Worm (Caenorhabditis elegans) whole organism, midembryonic: ENCODE results near the gene nhr-63.

Experiments used
- T22C8.4 ChIP-seq: fragments of 200-800 bp; sonication (Bioruptor generic); IDR thresholded peaks from 2 replicates; pipeline ENCODE4 v1.3.6; 2022; ENCODE audit warnings: missing genetic modification characterization, missing compliant biosample characterization
- cog-1 ChIP-seq: sonication (generic microtip); optimal IDR thresholded peaks from 2 replicates; lab custom pipeline; 2016; ENCODE audit warnings: missing genetic modification characterization, missing compliant biosample characterization
- flt-1 ChIP-seq: fragments of 200-800 bp; sonication (Bioruptor generic); IDR thresholded peaks from 2 replicates; pipeline ENCODE4 v1.3.6; 2022; ENCODE audit warnings: missing genetic modification characterization, missing compliant biosample characterization
- klf-2 ChIP-seq: fragments of 200-800 bp; sonication (Bioruptor generic); conservative IDR thresholded peaks from 2 replicates; pipeline ENCODE4 v1.3.6; 2022; ENCODE audit warnings: missing genetic modification reagents, missing genetic modification characterization, missing compliant biosample characterization
- med-1 ChIP-seq: sonication (generic microtip); optimal IDR thresholded peaks from 2 replicates; lab custom pipeline; 2017; ENCODE audit warnings: missing genetic modification characterization, mild to moderate bottlenecking, missing compliant biosample characterization, antibody characterized with exemption, missing genetic modification reagents; ENCODE audit not compliant: insufficient read depth
- ref-1 ChIP-seq: fragments of 200-800 bp; sonication (Bioruptor generic); conservative IDR thresholded peaks from 2 replicates; pipeline ENCODE4 v1.3.6; 2022; ENCODE audit warnings: missing genetic modification reagents, missing genetic modification characterization, missing compliant biosample characterization
- tab-1 ChIP-seq: fragments of 200-800 bp; sonication (Bioruptor generic); IDR thresholded peaks from 2 replicates; pipeline ENCODE4 v1.3.6; 2022; ENCODE audit warnings: missing genetic modification characterization, missing compliant biosample characterization
- ztf-23 ChIP-seq: fragments of 200-800 bp; sonication (Bioruptor generic); IDR thresholded peaks from 2 replicates; pipeline ENCODE4 v1.3.6; 2022; ENCODE audit warnings: missing genetic modification reagents, missing genetic modification characterization, missing compliant biosample characterization
- ztf-29 ChIP-seq: fragments of 200-800 bp; sonication (Bioruptor generic); IDR thresholded peaks from 2 replicates; pipeline ENCODE4 v1.3.6; 2022; ENCODE audit warnings: missing genetic modification reagents, missing genetic modification characterization, missing compliant biosample characterization

nhr-63 gene

ce11 chrV:16024917-16025316 lies 22.5 kb downstream of the nhr-63 start:
- TF ChIP-seq tab-1 (GFP tag; lab: Robert Waterston, UW) (0 out of 2 replicates have a peak, but pooled peaks have one; percentile 39), T22C8.4 (no peak)

- TF ChIP-seq flt-1 (GFP tag; lab: Robert Waterston, UW) (no peak), ztf-23 (no peak), tab-1 (GFP tag; lab: Robert Waterston, UW) (no peak), klf-2 (GFP tag; lab: Robert Waterston, UW) (no peak)
These were observed 26.8 kb downstream of the nhr-63 start for ce11 chrV:16029237-16029636.

- no peak for TF ChIP-seq ztf-23
- TF ChIP-seq ztf-29 (GFP tag; lab: Robert Waterston, UW), result no peak
- no peak for TF ChIP-seq flt-1 (GFP tag; lab: Robert Waterston, UW)
- no peak for TF ChIP-seq tab-1 (GFP tag; lab: Robert Waterston, UW)
- TF ChIP-seq ref-1 (GFP tag; lab: Robert Waterston, UW), result no peak
- no peak for TF ChIP-seq klf-2 (GFP tag; lab: Robert Waterston, UW)
- no peak for TF ChIP-seq cog-1 (tag; lab: Kevin White, UChicago)
- no peak for TF ChIP-seq med-1
- no peak for TF ChIP-seq T22C8.4
These were observed 29.2 kb downstream of the nhr-63 start, which contains the start of gene T10C6.7 for ce11 chrV:16031571-16031970. TSS of gene T10C6.7 (minus strand) at chrV:16031713.

ce11 chrV:16032761-16033160 lies 30.4 kb downstream of the nhr-63 start, which contains the start of gene T10C6.16:
TSS of gene T10C6.16 (minus strand) at chrV:16033005.
- TF ChIP-seq ztf-23 (no peak), flt-1 (GFP tag; lab: Robert Waterston, UW) (no peak), cog-1 (tag; lab: Kevin White, UChicago) (no peak), med-1 (no peak), klf-2 (GFP tag; lab: Robert Waterston, UW) (no peak)

ce11 chrV:16033491-16033890 lies 31.1 kb downstream of the nhr-63 start:
- TF ChIP-seq med-1, result no peak
- TF ChIP-seq flt-1 (GFP tag; lab: Robert Waterston, UW), result no peak
- TF ChIP-seq klf-2 (GFP tag; lab: Robert Waterston, UW), result no peak
- no peak for TF ChIP-seq cog-1 (tag; lab: Kevin White, UChicago)
- TF ChIP-seq ztf-23, result no peak
- no peak for TF ChIP-seq ref-1 (GFP tag; lab: Robert Waterston, UW)
- TF ChIP-seq tab-1 (GFP tag; lab: Robert Waterston, UW), result no peak
- TF ChIP-seq ztf-29 (GFP tag; lab: Robert Waterston, UW), result no peak
- TF ChIP-seq T22C8.4, result no peak

ce11 chrV:16036166-16036565 lies 33.8 kb downstream of the nhr-63 start, which contains the start of gene T10C6.10:
TSS of gene T10C6.10 (plus strand) at chrV:16036413.
- TF ChIP-seq med-1 (no peak), ztf-23 (no peak), ref-1 (GFP tag; lab: Robert Waterston, UW) (no peak), klf-2 (GFP tag; lab: Robert Waterston, UW) (no peak), ztf-29 (GFP tag; lab: Robert Waterston, UW) (no peak), T22C8.4 (no peak), tab-1 (GFP tag; lab: Robert Waterston, UW) (no peak), flt-1 (GFP tag; lab: Robert Waterston, UW) (no peak), cog-1 (tag; lab: Kevin White, UChicago) (no peak)

ce11 chrV:16040140-16040827 lies 37.9 kb downstream of the nhr-63 start, which contains the start of the genes his-4 and his-3:
TSS of gene his-4 (minus strand) at chrV:16040515.
TSS of gene his-3 (plus strand) at chrV:16040808.
- TF ChIP-seq ztf-29 (GFP tag; lab: Robert Waterston, UW) (peak; percentile 76), ref-1 (GFP tag; lab: Robert Waterston, UW) (0 out of 2 replicates have a peak, but pooled peaks have one; percentile 7), T22C8.4 (peak; percentile 12; the same call in 1 of the 2 replicates), flt-1 (GFP tag; lab: Robert Waterston, UW) (peak; percentile 64; the same call in 1 of the 2 replicates), cog-1 (tag; lab: Kevin White, UChicago) (peak; percentile 31)

ce11 chrV:16040848-16041247 lies 38.5 kb downstream of the nhr-63 start:
- TF ChIP-seq flt-1 (GFP tag; lab: Robert Waterston, UW), result peak; percentile 25

- no peak for TF ChIP-seq tab-1 (GFP tag; lab: Robert Waterston, UW)
- no peak for TF ChIP-seq ztf-23
- no peak for TF ChIP-seq ztf-29 (GFP tag; lab: Robert Waterston, UW)
- no peak for TF ChIP-seq ref-1 (GFP tag; lab: Robert Waterston, UW)
- TF ChIP-seq med-1, result no peak
These were observed 39.0 kb downstream of the nhr-63 start for ce11 chrV:16041412-16041811.

ce11 chrV:16041925-16042742 lies 39.7 kb downstream of the nhr-63 start, which contains the start of the genes his-2 and his-1:
TSS of gene his-2 (minus strand) at chrV:16042283.
TSS of gene his-1 (plus strand) at chrV:16042520.
- peak; percentile 81 for TF ChIP-seq flt-1 (GFP tag; lab: Robert Waterston, UW)
- TF ChIP-seq klf-2 (GFP tag; lab: Robert Waterston, UW), result 0 out of 2 replicates have a peak, but pooled peaks have one; percentile 3
- TF ChIP-seq ztf-23, result 0 out of 2 replicates have a peak, but pooled peaks have one; percentile 35
